Fruit fly (Drosophila melanogaster) whole organism, embryonic: ENCODE measurements around the gene salm.

Source experiments
- Ada2b ChIP-seq: fragments of 200-800 bp; sonication (Bioruptor generic); IDR thresholded peaks from 2 replicates; pipeline ENCODE4 v1.3.6; 2022; ENCODE audit warnings: missing biosample characterization, missing genetic modification characterization
- CG10543 ChIP-seq: fragments of 200-800 bp; sonication (Bioruptor generic); optimal IDR thresholded peaks from 3 replicates; lab custom pipeline; 2017; ENCODE audit warnings: missing biosample characterization, mild to moderate bottlenecking, missing genetic modification characterization, moderate library complexity
- CG11560 ChIP-seq: fragments of 200-800 bp; sonication (Bioruptor generic); IDR thresholded peaks from 3 replicates; pipeline ENCODE4 v1.3.6; 2022; ENCODE audit warnings: missing biosample characterization, missing genetic modification characterization
- CG1233 ChIP-seq: fragments of 200-800 bp; sonication (Bioruptor generic); optimal IDR thresholded peaks from 4 replicates; lab custom pipeline; 2018; ENCODE audit warnings: missing biosample characterization, mild to moderate bottlenecking, missing genetic modification characterization
- CG12659 ChIP-seq: fragments of 200-800 bp; sonication (Bioruptor generic); optimal IDR thresholded peaks from 3 replicates; lab custom pipeline; 2017; ENCODE audit warnings: mild to moderate bottlenecking, missing biosample characterization, missing genetic modification reagents, missing genetic modification characterization
- CG12744 ChIP-seq: fragments of 200-800 bp; sonication (Bioruptor generic); optimal IDR thresholded peaks from 2 replicates; lab custom pipeline; 2016; ENCODE audit warnings: missing biosample characterization, missing genetic modification characterization
- CG15479 ChIP-seq: fragments of 200-800 bp; sonication (Bioruptor generic); optimal IDR thresholded peaks from 3 replicates; lab custom pipeline; 2019; ENCODE audit warnings: missing biosample characterization, mild to moderate bottlenecking, missing genetic modification characterization, moderate library complexity
- CG2712 ChIP-seq: fragments of 200-800 bp; optimal IDR thresholded peaks from 3 replicates; lab custom pipeline; 2019; ENCODE audit warnings: missing biosample characterization, mild to moderate bottlenecking, missing genetic modification characterization, moderate library complexity
- CG2875 ChIP-seq: fragments of 200-800 bp; sonication (Bioruptor generic); optimal IDR thresholded peaks from 2 replicates; lab custom pipeline; 2017; ENCODE audit warnings: missing biosample characterization, mild to moderate bottlenecking, missing genetic modification characterization, missing genetic modification reagents
- CG2889 ChIP-seq: fragments of 200-800 bp; sonication (Bioruptor generic); IDR thresholded peaks from 3 replicates; pipeline ENCODE4 v1.3.6; 2022; ENCODE audit warnings: missing biosample characterization, missing genetic modification characterization
- CG31388 ChIP-seq: fragments of 200-800 bp; sonication (Bioruptor generic); optimal IDR thresholded peaks from 2 replicates; lab custom pipeline; 2016; ENCODE audit warnings: missing biosample characterization, missing genetic modification characterization
- CG3163 ChIP-seq: fragments of 200-800 bp; sonication (Bioruptor generic); optimal IDR thresholded peaks from 3 replicates; lab custom pipeline; 2016; ENCODE audit warnings: missing biosample characterization, missing genetic modification characterization
- CG4820 ChIP-seq: fragments of 200-800 bp; sonication (Bioruptor generic); optimal IDR thresholded peaks from 3 replicates; lab custom pipeline; 2016; ENCODE audit warnings: missing biosample characterization, missing genetic modification characterization
- CG5245 ChIP-seq: fragments of 200-800 bp; sonication (Bioruptor generic); optimal IDR thresholded peaks from 3 replicates; lab custom pipeline; 2016; ENCODE audit warnings: missing biosample characterization, missing genetic modification characterization
- CG6683 ChIP-seq: fragments of 200-800 bp; sonication (Bioruptor generic); optimal IDR thresholded peaks from 2 replicates; lab custom pipeline; 2017; ENCODE audit warnings: missing biosample characterization, mild to moderate bottlenecking, missing genetic modification characterization, missing genetic modification reagents
- CG7556 ChIP-seq: fragments of 200-800 bp; sonication (Bioruptor generic); optimal IDR thresholded peaks from 2 replicates; lab custom pipeline; 2017; ENCODE audit warnings: missing biosample characterization, mild to moderate bottlenecking, missing genetic modification characterization
- CG9817 ChIP-seq: fragments of 200-800 bp; sonication (Bioruptor generic); optimal IDR thresholded peaks from 2 replicates; lab custom pipeline; 2018; ENCODE audit warnings: missing biosample characterization, mild to moderate bottlenecking, missing genetic modification characterization, moderate library complexity
- Dek ChIP-seq: fragments of 200-800 bp; sonication (Bioruptor generic); optimal IDR thresholded peaks from 3 replicates; lab custom pipeline; 2019; ENCODE audit warnings: missing biosample characterization, mild to moderate bottlenecking, missing genetic modification characterization, moderate library complexity
- Doc3 ChIP-seq: fragments of 200-800 bp; sonication (Bioruptor generic); IDR thresholded peaks from 3 replicates; pipeline ENCODE4 v1.3.6; 2022; ENCODE audit warnings: missing biosample characterization, missing genetic modification characterization; ENCODE audit not compliant: partially characterized antibody
- Fer3 ChIP-seq: fragments of 200-800 bp; sonication (Bioruptor generic); optimal IDR thresholded peaks from 2 replicates; lab custom pipeline; 2018; ENCODE audit warnings: missing biosample characterization, mild to moderate bottlenecking, missing genetic modification characterization, moderate library complexity
- HmgD ChIP-seq: fragments of 200-800 bp; sonication (Bioruptor generic); optimal IDR thresholded peaks from 3 replicates; lab custom pipeline; 2016; ENCODE audit warnings: missing biosample characterization, missing genetic modification characterization
- Hmr ChIP-seq: fragments of 200-800 bp; sonication (Bioruptor generic); optimal IDR thresholded peaks from 3 replicates; lab custom pipeline; 2017; ENCODE audit warnings: mild to moderate bottlenecking, missing biosample characterization, missing genetic modification reagents, missing genetic modification characterization
- Mrtf ChIP-seq: fragments of 200-800 bp; sonication (Bioruptor generic); IDR thresholded peaks from 3 replicates; pipeline ENCODE4 v1.3.6; 2022; ENCODE audit warnings: missing biosample characterization, missing genetic modification characterization
- Nf-YA ChIP-seq: fragments of 200-800 bp; sonication (Bioruptor generic); IDR thresholded peaks from 2 replicates; pipeline ENCODE4 v1.3.6; 2022; ENCODE audit warnings: missing biosample characterization, missing genetic modification characterization
- Nf-YB ChIP-seq: fragments of 200-800 bp; sonication (Bioruptor generic); optimal IDR thresholded peaks from 3 replicates; lab custom pipeline; 2019; ENCODE audit warnings: missing biosample characterization, mild to moderate bottlenecking, missing genetic modification characterization, moderate library complexity
- Ptx1 ChIP-seq: fragments of 200-800 bp; sonication (Bioruptor generic); IDR thresholded peaks from 2 replicates; pipeline ENCODE4 v1.3.6; 2022; ENCODE audit warnings: missing biosample characterization, missing genetic modification characterization
- Side ChIP-seq: fragments of 200-800 bp; sonication (Bioruptor generic); optimal IDR thresholded peaks from 2 replicates; lab custom pipeline; 2016; ENCODE audit warnings: missing biosample characterization, missing genetic modification characterization
- Sox102F ChIP-seq: fragments of 200-800 bp; sonication (Bioruptor generic); optimal IDR thresholded peaks from 2 replicates; lab custom pipeline; 2018; ENCODE audit warnings: missing biosample characterization, mild to moderate bottlenecking, missing genetic modification characterization, moderate library complexity
- Tbp ChIP-seq: fragments of >200 bp; optimal IDR thresholded peaks from 2 replicates; lab custom pipeline; 2018; ENCODE audit warnings: missing biosample characterization, missing genetic modification characterization
- abd-A ChIP-seq: fragments of 200-800 bp; sonication (Bioruptor generic); optimal IDR thresholded peaks from 3 replicates; lab custom pipeline; 2019; ENCODE audit warnings: missing biosample characterization, mild to moderate bottlenecking, missing genetic modification characterization, moderate library complexity
- ac ChIP-seq: fragments of 200-800 bp; sonication (Bioruptor generic); optimal IDR thresholded peaks from 3 replicates; lab custom pipeline; 2017; ENCODE audit warnings: missing biosample characterization, mild to moderate bottlenecking, missing genetic modification characterization
- ase ChIP-seq: fragments of 200-800 bp; sonication (Bioruptor generic); IDR thresholded peaks from 3 replicates; pipeline ENCODE4 v1.3.6; 2022; ENCODE audit warnings: missing biosample characterization, missing genetic modification characterization
- bsh ChIP-seq, 2 experiments: fragments of 200-800 bp; sonication (Bioruptor generic); optimal IDR thresholded peaks; 2 replicates each; lab custom pipeline; 2017 to 2018; ENCODE audit warnings: mild to moderate bottlenecking in 2 of 2, missing biosample characterization in 2 of 2, missing genetic modification characterization in 2 of 2, moderate library complexity in 1 of 2
- chn ChIP-seq: fragments of 200-800 bp; sonication (Bioruptor generic); optimal IDR thresholded peaks from 2 replicates; lab custom pipeline; 2016; ENCODE audit warnings: missing biosample characterization, missing genetic modification characterization
- dysf ChIP-seq: fragments of 200-800 bp; sonication (Bioruptor generic); IDR thresholded peaks from 3 replicates; pipeline ENCODE4 v1.3.6; 2022; ENCODE audit warnings: missing biosample characterization, missing genetic modification characterization
- emc ChIP-seq: fragments of 200-800 bp; sonication (Bioruptor generic); optimal IDR thresholded peaks from 2 replicates; lab custom pipeline; 2016; ENCODE audit warnings: missing biosample characterization, missing genetic modification characterization
- esg ChIP-seq: fragments of 200-800 bp; sonication (Bioruptor generic); conservative IDR thresholded peaks from 2 replicates; pipeline ENCODE4 v1.3.6; 2022; ENCODE audit warnings: missing biosample characterization, missing genetic modification characterization
- fd102C ChIP-seq: fragments of 200-800 bp; sonication (Bioruptor generic); optimal IDR thresholded peaks from 2 replicates; lab custom pipeline; 2018; ENCODE audit warnings: missing biosample characterization, mild to moderate bottlenecking, missing genetic modification characterization, moderate library complexity
- gfzf ChIP-seq: fragments of 200-800 bp; sonication (Bioruptor generic); optimal IDR thresholded peaks from 2 replicates; lab custom pipeline; 2016; ENCODE audit warnings: missing biosample characterization, mild to moderate bottlenecking, missing genetic modification characterization, moderate library complexity
- gt ChIP-seq: fragments of 200-800 bp; sonication (Bioruptor generic); IDR thresholded peaks from 2 replicates; pipeline ENCODE4 v1.3.6; 2022; ENCODE audit warnings: missing biosample characterization, missing genetic modification characterization
- hbn ChIP-seq: fragments of 200-800 bp; sonication (Bioruptor generic); IDR thresholded peaks from 2 replicates; pipeline ENCODE4 v1.3.6; 2022; ENCODE audit warnings: missing biosample characterization, missing genetic modification characterization; ENCODE audit not compliant: partially characterized antibody
- ken ChIP-seq: fragments of 200-800 bp; sonication (Bioruptor generic); IDR thresholded peaks from 3 replicates; pipeline ENCODE4 v1.3.6; 2022; ENCODE audit warnings: missing biosample characterization, missing genetic modification characterization
- pb ChIP-seq: fragments of 200-800 bp; sonication (Bioruptor generic); optimal IDR thresholded peaks from 3 replicates; lab custom pipeline; 2016; ENCODE audit warnings: missing biosample characterization, missing genetic modification characterization
- sim ChIP-seq: fragments of 200-800 bp; sonication (Bioruptor generic); IDR thresholded peaks from 2 replicates; pipeline ENCODE4 v1.3.6; 2022; ENCODE audit warnings: missing biosample characterization, missing genetic modification characterization
- tll ChIP-seq, 2 experiments: fragments of 200-800 bp in 1 of 2; fragments of >200 bp in 1 of 2; sonication (Bioruptor generic) in 1 of 2; optimal IDR thresholded peaks; 2 replicates each; lab custom pipeline; 2017 to 2019; ENCODE audit warnings: missing biosample characterization in 2 of 2, missing genetic modification characterization in 2 of 2, mild to moderate bottlenecking in 1 of 2, moderate library complexity in 1 of 2
- zen ChIP-seq: fragments of 200-800 bp; sonication (Bioruptor generic); optimal IDR thresholded peaks from 3 replicates; lab custom pipeline; 2018; ENCODE audit warnings: missing biosample characterization, mild to moderate bottlenecking, missing genetic modification characterization, moderate library complexity

Gene salm

DNA sequence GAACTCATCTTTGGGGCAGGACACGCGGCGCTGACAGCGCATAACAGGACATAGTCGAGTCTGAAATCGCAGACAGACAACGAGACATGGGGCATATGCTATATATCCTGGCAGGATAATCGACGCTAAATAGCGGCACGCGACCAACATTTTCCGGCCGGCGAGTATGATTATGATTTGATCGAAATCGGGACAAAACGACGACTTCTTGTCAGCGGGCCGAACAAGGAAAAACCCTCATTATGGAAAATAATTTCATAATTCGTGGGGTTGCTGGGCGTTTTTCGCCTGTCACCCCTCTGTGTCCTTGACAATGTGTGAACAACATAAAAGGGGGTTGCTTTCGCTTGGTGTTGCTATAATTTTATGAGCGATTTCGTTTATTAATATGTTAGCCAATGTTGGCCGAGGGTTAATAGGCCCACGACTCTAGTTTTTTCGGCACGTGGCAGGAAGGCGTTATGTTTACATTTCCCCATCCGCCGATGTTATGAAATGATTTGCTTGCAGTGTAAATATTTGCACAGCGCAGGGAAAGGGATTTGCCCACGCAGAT is 11.3 kb upstream of the salm start (continued):
- TF ChIP-seq CG9817 (tag; lab: Kevin White, UChicago) (no peak), Dek (tag; lab: Kevin White, UChicago) (no peak), gt (GFP tag; lab: Robert Waterston, UW) (no peak), ase (no peak), chn (GFP tag; lab: Kevin White, UChicago) (no peak), Doc3 (no peak), ac (GFP tag; lab: Kevin White, UChicago) (peak; percentile 10), Sox102F (GFP tag; lab: Kevin White, UChicago) (no peak), CG6683 (GFP tag; lab: Kevin White, UChicago) (no peak), CG3163 (GFP tag; lab: Kevin White, UChicago) (no peak), sim (GFP tag; lab: Robert Waterston, UW) (no peak), gfzf (GFP tag; lab: Kevin White, UChicago) (no peak), CG12744 (GFP tag; lab: Kevin White, UChicago) (no peak), CG2875 (GFP tag; lab: Kevin White, UChicago) (no peak), HmgD (GFP tag; lab: Kevin White, UChicago) (no peak), Tbp (no peak), Nf-YB (GFP tag; lab: Kevin White, UChicago) (peak; percentile 19), CG12659 (GFP tag; lab: Kevin White, UChicago) (no peak), hbn (GFP tag; lab: Robert Waterston, UW) (no peak), Mrtf (GFP tag; lab: Robert Waterston, UW) (no peak), CG7556 (GFP tag; lab: Kevin White, UChicago) (no peak)

DNA sequence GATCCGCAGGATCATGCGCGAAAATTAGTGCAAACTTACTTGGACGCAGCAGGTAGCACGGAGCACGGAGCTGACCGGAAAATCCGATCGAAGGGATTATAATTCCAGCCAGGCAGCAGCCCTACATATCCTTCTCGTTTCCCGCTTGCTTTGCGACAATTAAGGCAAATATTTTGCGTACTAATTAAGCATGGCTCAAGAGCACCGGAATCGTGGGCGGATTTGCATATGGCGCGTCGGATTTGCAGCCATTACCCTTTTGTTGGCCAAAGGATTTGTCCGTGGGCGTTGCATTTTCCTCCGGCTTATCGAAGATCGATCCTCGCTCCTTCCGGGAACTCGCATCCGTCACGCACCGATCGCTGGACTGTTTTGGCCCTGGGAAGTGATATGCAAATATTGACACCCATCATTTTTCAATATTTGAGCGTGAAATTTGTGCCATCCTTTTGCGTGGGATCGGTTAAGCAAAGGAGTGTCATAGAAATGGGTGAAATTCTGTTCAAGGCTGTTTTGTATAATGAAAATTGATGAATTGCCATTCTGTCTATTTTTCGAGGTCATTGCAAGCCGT is 10.2 kb upstream of the salm start:
- TF ChIP-seq CG2889 (GFP tag; lab: Robert Waterston, UW) (no peak), CG15479 (GFP tag; lab: Kevin White, UChicago) (peak; percentile 86), dysf (GFP tag; lab: Robert Waterston, UW) (0 out of 3 replicates have a peak, but pooled peaks have one; percentile 9), pb (GFP tag; lab: Kevin White, UChicago) (no peak), zen (tag; lab: Kevin White, UChicago) (peak; percentile 86), tll (GFP tag; optimal IDR thresholded peaks at IDR 0.05; lab: Kevin White, UChicago) (peak in 1 of 2 experiments; percentile 84), CG1233 (no peak), ken (GFP tag; lab: Robert Waterston, UW) (no peak), fd102C (GFP tag; lab: Kevin White, UChicago) (peak; percentile 35), CG4820 (no peak), CG11560 (tag; lab: Robert Waterston, UW) (no peak), Hmr (GFP tag; lab: Kevin White, UChicago) (no peak)

DNA sequence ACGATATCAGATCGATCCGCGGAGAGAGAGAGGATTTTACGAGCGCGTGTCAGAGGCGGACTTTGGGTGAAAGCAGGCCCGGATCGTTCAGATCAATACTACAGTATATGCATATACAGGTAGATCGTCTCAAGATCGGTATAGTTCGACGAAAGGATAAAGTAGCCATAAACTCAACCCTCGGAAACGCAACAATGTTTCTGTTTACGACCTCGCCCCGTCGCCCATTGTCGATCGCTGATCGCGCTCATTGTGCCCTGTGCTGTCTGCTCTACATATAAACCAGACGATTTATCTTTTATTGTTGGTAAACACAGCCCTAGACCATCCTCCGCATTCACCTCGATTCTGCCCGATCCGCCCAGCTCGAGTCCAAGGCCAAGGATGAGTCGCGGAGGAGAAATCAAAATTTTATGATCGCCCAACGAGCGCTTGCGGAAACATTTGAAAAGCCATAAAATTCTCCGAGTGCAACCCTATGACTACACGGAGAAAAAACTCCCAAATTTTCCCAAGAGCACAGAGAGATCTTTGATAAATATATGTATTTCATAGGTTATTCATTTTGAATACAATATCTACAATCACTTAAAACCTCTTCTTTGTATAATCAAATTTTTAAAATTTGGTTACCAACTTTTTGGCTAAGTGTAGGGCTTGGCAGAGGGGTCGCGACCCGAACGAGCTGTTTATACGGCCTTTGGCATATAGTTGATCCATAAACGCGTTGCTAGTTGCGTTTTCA is 7.4 kb upstream of the salm start:
- TF ChIP-seq CG5245 = peak; percentile 23
- no peak for TF ChIP-seq esg (GFP tag; lab: Robert Waterston, UW)
- TF ChIP-seq CG10543 = no peak
- TF ChIP-seq CG2875 (GFP tag; lab: Kevin White, UChicago) = peak; percentile 42
- no peak for TF ChIP-seq Nf-YA (GFP tag; lab: Robert Waterston, UW)
- no peak for TF ChIP-seq Ptx1 (GFP tag; lab: Robert Waterston, UW)
- peak in 1 of 2 experiments; percentile 77 for TF ChIP-seq bsh (GFP tag; optimal IDR thresholded peaks at IDR 0.05; lab: Kevin White, UChicago)
- TF ChIP-seq Ada2b = no peak
- TF ChIP-seq emc (GFP tag; lab: Kevin White, UChicago) = no peak
- TF ChIP-seq CG2712 (tag; lab: Kevin White, UChicago) = peak; percentile 83
- TF ChIP-seq Side (GFP tag; lab: Kevin White, UChicago) = peak; percentile 27
- TF ChIP-seq abd-A = no peak
- no peak for TF ChIP-seq Fer3 (tag; lab: Kevin White, UChicago)
- peak; percentile 26 for TF ChIP-seq CG31388 (GFP tag; lab: Kevin White, UChicago)
